Fruit fly (Drosophila melanogaster) whole organism, embryonic: Measurements from ENCODE around the gene CG31029.

Experiments used
- CG10267 ChIP-seq: fragments of 200-800 bp; sonication (Bioruptor generic); optimal IDR thresholded peaks from 2 replicates; lab custom pipeline; 2018; ENCODE audit warnings: missing biosample characterization, mild to moderate bottlenecking, missing genetic modification characterization, moderate library complexity
- CG11093 ChIP-seq: fragments of 200-800 bp; sonication (Bioruptor generic); IDR thresholded peaks from 3 replicates; pipeline ENCODE4 v1.3.6; 2022; ENCODE audit warnings: missing biosample characterization, missing genetic modification characterization
- CG12769 ChIP-seq: fragments of 200-800 bp; sonication (Bioruptor generic); optimal IDR thresholded peaks from 2 replicates; lab custom pipeline; 2019; ENCODE audit warnings: missing biosample characterization, mild to moderate bottlenecking, missing genetic modification characterization, moderate library complexity
- CG13123 ChIP-seq: fragments of 200-800 bp; sonication (Bioruptor generic); optimal IDR thresholded peaks from 2 replicates; lab custom pipeline; 2016; ENCODE audit warnings: missing biosample characterization, missing genetic modification characterization
- CG14014 ChIP-seq: fragments of 200-800 bp; sonication (Bioruptor generic); IDR thresholded peaks from 2 replicates; pipeline ENCODE4 v1.3.6; 2022; ENCODE audit warnings: missing biosample characterization, missing genetic modification characterization
- CG17385 ChIP-seq: fragments of 200-800 bp; sonication (Bioruptor generic); optimal IDR thresholded peaks from 3 replicates; lab custom pipeline; 2018; ENCODE audit warnings: missing biosample characterization, mild to moderate bottlenecking, missing genetic modification characterization
- CG2712 ChIP-seq: fragments of 200-800 bp; optimal IDR thresholded peaks from 3 replicates; lab custom pipeline; 2019; ENCODE audit warnings: missing biosample characterization, mild to moderate bottlenecking, missing genetic modification characterization, moderate library complexity
- CG31365 ChIP-seq: fragments of 200-800 bp; sonication (Bioruptor generic); optimal IDR thresholded peaks from 2 replicates; lab custom pipeline; 2018; ENCODE audit warnings: missing biosample characterization, mild to moderate bottlenecking, missing genetic modification characterization
- CG31388 ChIP-seq: fragments of 200-800 bp; sonication (Bioruptor generic); optimal IDR thresholded peaks from 2 replicates; lab custom pipeline; 2016; ENCODE audit warnings: missing biosample characterization, missing genetic modification characterization
- CG32767 ChIP-seq: fragments of 200-800 bp; sonication (Bioruptor generic); IDR thresholded peaks from 2 replicates; pipeline ENCODE4 v1.3.6; 2022; ENCODE audit warnings: missing biosample characterization, missing genetic modification characterization
- CG33213 ChIP-seq: fragments of 200-800 bp; sonication (Bioruptor generic); optimal IDR thresholded peaks from 3 replicates; lab custom pipeline; 2016; ENCODE audit warnings: missing biosample characterization, missing genetic modification characterization
- CG4730 ChIP-seq: fragments of 200-800 bp; sonication (Bioruptor generic); IDR thresholded peaks from 2 replicates; pipeline ENCODE4 v1.3.6; 2022; ENCODE audit warnings: missing biosample characterization, missing genetic modification characterization
- CG6254 ChIP-seq: fragments of 200-800 bp; sonication (Bioruptor generic); optimal IDR thresholded peaks from 3 replicates; lab custom pipeline; 2017; ENCODE audit warnings: mild to moderate bottlenecking, missing biosample characterization, missing genetic modification reagents, missing genetic modification characterization
- Deaf1 ChIP-seq: fragments of 200-800 bp; optimal IDR thresholded peaks from 3 replicates; lab custom pipeline; 2019; ENCODE audit warnings: missing biosample characterization, mild to moderate bottlenecking, missing genetic modification characterization, moderate library complexity
- Dek ChIP-seq: fragments of 200-800 bp; sonication (Bioruptor generic); optimal IDR thresholded peaks from 3 replicates; lab custom pipeline; 2019; ENCODE audit warnings: missing biosample characterization, mild to moderate bottlenecking, missing genetic modification characterization, moderate library complexity
- Dfd ChIP-seq, 2 experiments: fragments of >200 bp; optimal IDR thresholded peaks; 2 replicates each; lab custom pipeline; 2017; ENCODE audit warnings: missing biosample characterization in 2 of 2, missing genetic modification characterization in 2 of 2
- Eip74EF ChIP-seq, 2 experiments: fragments of 200-800 bp in 1 of 2; fragments of >200 bp in 1 of 2; sonication (Bioruptor generic) in 1 of 2; optimal IDR thresholded peaks; 2 replicates each; lab custom pipeline; 2017 to 2019; ENCODE audit warnings: missing biosample characterization in 2 of 2, missing genetic modification characterization in 2 of 2, mild to moderate bottlenecking in 1 of 2, moderate library complexity in 1 of 2
- Ets65A ChIP-seq: fragments of 200-800 bp; sonication (Bioruptor generic); peaks from one replicate; lab custom pipeline; 2016; ENCODE audit warnings: missing biosample characterization, missing genetic modification characterization
- Hr51 ChIP-seq, 2 experiments: fragments of 200-800 bp; sonication (Bioruptor generic); optimal IDR thresholded peaks; 2 replicates in 1 of 2; 3 replicates in 1 of 2; lab custom pipeline; 2016 to 2018; ENCODE audit warnings: missing biosample characterization in 2 of 2, missing genetic modification characterization in 2 of 2, mild to moderate bottlenecking in 1 of 2, moderate library complexity in 1 of 2
- Med ChIP-seq: fragments of 200-800 bp; sonication (Bioruptor generic); peaks from one replicate; lab custom pipeline; 2016; ENCODE audit warnings: missing biosample characterization, missing genetic modification characterization, mild to moderate bottlenecking, inconsistent platforms, moderate library complexity
- Mrtf ChIP-seq: fragments of 200-800 bp; sonication (Bioruptor generic); IDR thresholded peaks from 3 replicates; pipeline ENCODE4 v1.3.6; 2022; ENCODE audit warnings: missing biosample characterization, missing genetic modification characterization
- Nf-YB ChIP-seq: fragments of 200-800 bp; sonication (Bioruptor generic); optimal IDR thresholded peaks from 3 replicates; lab custom pipeline; 2019; ENCODE audit warnings: missing biosample characterization, mild to moderate bottlenecking, missing genetic modification characterization, moderate library complexity
- Nf-YC ChIP-seq: fragments of 200-800 bp; optimal IDR thresholded peaks from 3 replicates; lab custom pipeline; 2019; ENCODE audit warnings: missing biosample characterization, mild to moderate bottlenecking, missing genetic modification characterization, moderate library complexity
- Pdp1 ChIP-seq, 2 experiments: fragments of 200-800 bp; sonication (Bioruptor generic); optimal IDR thresholded peaks; 3 replicates each; lab custom pipeline; 2016; ENCODE audit warnings: missing biosample characterization in 2 of 2, missing genetic modification characterization in 2 of 2, mild to moderate bottlenecking in 1 of 2, moderate library complexity in 1 of 2
- Ssrp ChIP-seq: fragments of 200-800 bp; sonication (Bioruptor generic); optimal IDR thresholded peaks from 2 replicates; lab custom pipeline; 2018; ENCODE audit warnings: missing biosample characterization, mild to moderate bottlenecking, missing genetic modification characterization, moderate library complexity
- bcd ChIP-seq: fragments of 200-800 bp; sonication (Bioruptor generic); optimal IDR thresholded peaks from 2 replicates; lab custom pipeline; 2017; ENCODE audit warnings: missing biosample characterization, mild to moderate bottlenecking, missing genetic modification characterization
- chinmo ChIP-seq: fragments of 200-800 bp; sonication (Bioruptor generic); IDR thresholded peaks from 4 replicates; pipeline ENCODE4 v1.3.6; 2022; ENCODE audit warnings: missing biosample characterization, missing genetic modification characterization; ENCODE audit not compliant: partially characterized antibody
- chm ChIP-seq: fragments of 200-800 bp; sonication (Bioruptor generic); IDR thresholded peaks from 2 replicates; pipeline ENCODE4 v1.3.6; 2022; ENCODE audit warnings: missing biosample characterization, missing genetic modification characterization
- crol ChIP-seq: fragments of 200-800 bp; sonication (Bioruptor generic); IDR thresholded peaks from 2 replicates; pipeline ENCODE4 v1.3.6; 2022; ENCODE audit warnings: missing biosample characterization, missing genetic modification characterization
- gce ChIP-seq: fragments of 200-800 bp; sonication (Bioruptor generic); IDR thresholded peaks from 3 replicates; pipeline ENCODE4 v1.3.6; 2022; ENCODE audit warnings: missing biosample characterization, missing genetic modification characterization
- gfzf ChIP-seq: fragments of 200-800 bp; sonication (Bioruptor generic); optimal IDR thresholded peaks from 2 replicates; lab custom pipeline; 2016; ENCODE audit warnings: missing biosample characterization, mild to moderate bottlenecking, missing genetic modification characterization, moderate library complexity
- jumu ChIP-seq: fragments of 200-800 bp; sonication (Bioruptor generic); optimal IDR thresholded peaks from 3 replicates; lab custom pipeline; 2016; ENCODE audit warnings: missing biosample characterization, missing genetic modification characterization
- kni ChIP-seq: fragments of 200-800 bp; sonication (Bioruptor generic); optimal IDR thresholded peaks from 3 replicates; lab custom pipeline; 2017; ENCODE audit warnings: mild to moderate bottlenecking, missing biosample characterization, missing genetic modification reagents, missing genetic modification characterization
- lilli ChIP-seq: fragments of 200-800 bp; sonication (Bioruptor generic); optimal IDR thresholded peaks from 3 replicates; lab custom pipeline; 2016; ENCODE audit warnings: missing biosample characterization, missing genetic modification characterization
- pan ChIP-seq, 4 experiments: fragments of >200 bp in 3 of 4; fragments of 200-800 bp in 1 of 4; sonication (Bioruptor generic) in 1 of 4; optimal IDR thresholded peaks in 3 of 4; IDR thresholded peaks in 1 of 4; 2 replicates each; pipeline versions ENCODE4 v1.3.6 to Lab custom; 2017 to 2022; ENCODE audit warnings: missing biosample characterization in 2 of 4, missing genetic modification characterization in 2 of 4, mixed read lengths in 1 of 4
- pb ChIP-seq: fragments of 200-800 bp; sonication (Bioruptor generic); optimal IDR thresholded peaks from 3 replicates; lab custom pipeline; 2016; ENCODE audit warnings: missing biosample characterization, missing genetic modification characterization
- sd ChIP-seq: fragments of 200-800 bp; sonication (Bioruptor generic); optimal IDR thresholded peaks from 3 replicates; lab custom pipeline; 2018; ENCODE audit warnings: missing biosample characterization, mild to moderate bottlenecking, missing genetic modification characterization, moderate library complexity
- so ChIP-seq: fragments of 200-800 bp; sonication (Bioruptor generic); IDR thresholded peaks from 3 replicates; pipeline ENCODE4 v1.3.6; 2022; ENCODE audit warnings: missing biosample characterization, missing genetic modification characterization
- sr ChIP-seq: fragments of 200-800 bp; sonication (Bioruptor generic); IDR thresholded peaks from 3 replicates; pipeline ENCODE4 v1.3.6; 2022; ENCODE audit warnings: missing biosample characterization, missing genetic modification characterization
- vvl ChIP-seq: fragments of 200-800 bp; sonication (Bioruptor generic); IDR thresholded peaks from 2 replicates; pipeline ENCODE4 v1.3.6; 2022; ENCODE audit warnings: missing biosample characterization, missing genetic modification characterization

Gene CG31029

dm6 chr3R:30175045-30175589, 42.9 kb upstream of the CG31029 start:
- TF ChIP-seq so (GFP tag; lab: Robert Waterston, UW) (peak; percentile 65; the same call in 1 of the 3 replicates), CG31388 (GFP tag; lab: Kevin White, UChicago) (no peak), CG12769 (peak; percentile 62), Ets65A (GFP tag; lab: Kevin White, UChicago) (peak; percentile 37), chinmo (0 out of 4 replicates have a peak, but pooled peaks have one; percentile 21), CG31365 (tag; lab: Kevin White, UChicago) (no peak), sr (GFP tag; lab: Robert Waterston, UW) (peak; percentile 81), Pdp1 (GFP tag; optimal IDR thresholded peaks at IDR 0.05; lab: Kevin White, UChicago) (peak in 1 of 2 experiments; percentile 96), sd (peak; percentile 83)

dm6 chr3R:30174160-30175002, 42.2 kb upstream of the CG31029 start, which contains the start of gene Mlc2:
Mlc2 (minus strand) TSS chr3R:30174551.
- no peak for TF ChIP-seq pan (optimal IDR thresholded peaks at IDR 0.05; lab: Kevin White, UChicago)
- TF ChIP-seq pan (GFP tag; optimal IDR thresholded peaks at IDR 0.05 in 1 of 2, IDR thresholded peaks at IDR 0.05 in 1 of 2), result no peak
- peak; percentile 43 for TF ChIP-seq Nf-YC (tag; lab: Kevin White, UChicago)
- TF ChIP-seq CG13123 (GFP tag; lab: Kevin White, UChicago), result no peak
- TF ChIP-seq CG12769, result peak; percentile 44
- TF ChIP-seq Nf-YB (GFP tag; lab: Kevin White, UChicago), result peak; percentile 48
- TF ChIP-seq lilli, result peak; percentile 84
- peak; percentile 53 for TF ChIP-seq Med
- TF ChIP-seq pb (GFP tag; lab: Kevin White, UChicago), result no peak
- no peak for TF ChIP-seq Dek (tag; lab: Kevin White, UChicago)
- 0 out of 4 replicates have a peak, but pooled peaks have one; percentile 53 for TF ChIP-seq chinmo
- peak; percentile 37; the same call in 1 of the 2 replicates for TF ChIP-seq CG32767 (GFP tag; lab: Robert Waterston, UW)
- TF ChIP-seq sr (GFP tag; lab: Robert Waterston, UW), result peak; percentile 52; the same call in 1 of the 3 replicates
- TF ChIP-seq CG33213 (GFP tag; lab: Kevin White, UChicago), result no peak
- 0 out of 3 replicates have a peak, but pooled peaks have one; percentile 27 for TF ChIP-seq gce (GFP tag; lab: Robert Waterston, UW)
- TF ChIP-seq Pdp1 (GFP tag; optimal IDR thresholded peaks at IDR 0.05; lab: Kevin White, UChicago), result peak in 1 of 2 experiments; percentile 85
- TF ChIP-seq Mrtf (GFP tag; lab: Robert Waterston, UW), result peak; percentile 54; the same call in 1 of the 3 replicates
- TF ChIP-seq CG17385 (GFP tag; lab: Kevin White, UChicago), result peak; percentile 60
- TF ChIP-seq gfzf (GFP tag; lab: Kevin White, UChicago), result no peak
- TF ChIP-seq Deaf1 (tag; lab: Kevin White, UChicago), result peak; percentile 95
- TF ChIP-seq CG6254 (GFP tag; lab: Kevin White, UChicago), result no peak
- TF ChIP-seq crol, result peak; percentile 66
- TF ChIP-seq CG31388 (GFP tag; lab: Kevin White, UChicago), result no peak
- TF ChIP-seq chm (GFP tag; lab: Robert Waterston, UW), result peak; percentile 38; the same call in 1 of the 2 replicates
- TF ChIP-seq, all 482 proteins: peak for 15

- peak; percentile 31 for TF ChIP-seq kni (GFP tag; lab: Kevin White, UChicago)
- peak; percentile 70 for TF ChIP-seq CG2712
- peak; percentile 84; the same call in 2 of the 3 replicates for TF ChIP-seq so (GFP tag; lab: Robert Waterston, UW)
- peak; percentile 73 for TF ChIP-seq CG11093 (GFP tag; lab: Robert Waterston, UW)
- TF ChIP-seq bcd, result peak; percentile 36
- no peak for TF ChIP-seq Dfd (GFP tag; optimal IDR thresholded peaks at IDR 0.05; lab: Kevin White, UChicago)
- TF ChIP-seq Eip74EF (GFP tag; optimal IDR thresholded peaks at IDR 0.05; lab: Kevin White, UChicago), result peak in 1 of 2 experiments; percentile 11
- peak in 1 of 2 experiments; percentile 66 for TF ChIP-seq Hr51 (GFP tag; optimal IDR thresholded peaks at IDR 0.05; lab: Kevin White, UChicago)
- peak; percentile 50 for TF ChIP-seq Ssrp (tag; lab: Kevin White, UChicago)
- TF ChIP-seq CG10267, result peak; percentile 50
- TF ChIP-seq vvl, result peak; percentile 92
- peak; percentile 76 for TF ChIP-seq CG4730 (GFP tag; lab: Robert Waterston, UW)
- TF ChIP-seq jumu (GFP tag; lab: Kevin White, UChicago), result no peak
- peak; percentile 66; the same call in 1 of the 2 replicates for TF ChIP-seq CG14014 (GFP tag; lab: Robert Waterston, UW)
These were observed 38.8 kb upstream of the CG31029 start, which contains the start of gene Rsod for dm6 chr3R:30170671-30171667. Rsod (minus strand) TSS chr3R:30171207.
